Fruit fly (Drosophila melanogaster) whole organism, wandering third instar larva: ENCODE results near the gene primo-1.

Experiments
- Dfd ChIP-seq: fragments of >200 bp; optimal IDR thresholded peaks from 2 replicates; lab custom pipeline; 2017; ENCODE audit warnings: missing biosample characterization, missing genetic modification characterization
- HLH106 ChIP-seq: fragments of 200-800 bp; optimal IDR thresholded peaks from 3 replicates; lab custom pipeline; 2019; ENCODE audit warnings: missing biosample characterization, mild to moderate bottlenecking, missing genetic modification characterization, moderate library complexity
- Hr78 ChIP-seq: fragments of >200 bp; optimal IDR thresholded peaks from 2 replicates; lab custom pipeline; 2017; ENCODE audit warnings: missing biosample characterization, missing genetic modification characterization
- Myc ChIP-seq: fragments of >200 bp; optimal IDR thresholded peaks from 2 replicates; lab custom pipeline; 2017
- N ChIP-seq: fragments of >200 bp; optimal IDR thresholded peaks from 2 replicates; lab custom pipeline; 2018; ENCODE audit warnings: missing biosample characterization, missing external identifiers, missing genetic modification characterization
- OdsH ChIP-seq: fragments of 200-800 bp; sonication (Bioruptor generic); optimal IDR thresholded peaks from 2 replicates; lab custom pipeline; 2016; ENCODE audit warnings: missing biosample characterization, mild to moderate bottlenecking, missing genetic modification characterization
- Rel ChIP-seq, 2 experiments: fragments of 200-800 bp; sonication (Bioruptor generic) in 1 of 2; optimal IDR thresholded peaks; 2 replicates in 1 of 2; 3 replicates in 1 of 2; lab custom pipeline; 2016 to 2019; ENCODE audit warnings: mild to moderate bottlenecking in 2 of 2, missing biosample characterization in 2 of 2, missing genetic modification characterization in 2 of 2, moderate library complexity in 1 of 2
- h ChIP-seq: fragments of 200-800 bp; sonication (Bioruptor generic); optimal IDR thresholded peaks from 3 replicates; lab custom pipeline; 2016; ENCODE audit warnings: missing biosample characterization, mild to moderate bottlenecking, missing genetic modification characterization
- psq ChIP-seq: fragments of 200-800 bp; sonication (Bioruptor generic); optimal IDR thresholded peaks from 3 replicates; lab custom pipeline; 2017; ENCODE audit warnings: missing biosample characterization, mild to moderate bottlenecking, missing genetic modification characterization, moderate library complexity
- rgr ChIP-seq: fragments of 200-800 bp; sonication (Bioruptor generic); optimal IDR thresholded peaks from 3 replicates; lab custom pipeline; 2016; ENCODE audit warnings: missing biosample characterization, mild to moderate bottlenecking, missing genetic modification characterization
- sv ChIP-seq: fragments of 200-800 bp; sonication (Bioruptor generic); optimal IDR thresholded peaks from 3 replicates; lab custom pipeline; 2016; ENCODE audit warnings: missing biosample characterization, missing genetic modification characterization

DNA sequence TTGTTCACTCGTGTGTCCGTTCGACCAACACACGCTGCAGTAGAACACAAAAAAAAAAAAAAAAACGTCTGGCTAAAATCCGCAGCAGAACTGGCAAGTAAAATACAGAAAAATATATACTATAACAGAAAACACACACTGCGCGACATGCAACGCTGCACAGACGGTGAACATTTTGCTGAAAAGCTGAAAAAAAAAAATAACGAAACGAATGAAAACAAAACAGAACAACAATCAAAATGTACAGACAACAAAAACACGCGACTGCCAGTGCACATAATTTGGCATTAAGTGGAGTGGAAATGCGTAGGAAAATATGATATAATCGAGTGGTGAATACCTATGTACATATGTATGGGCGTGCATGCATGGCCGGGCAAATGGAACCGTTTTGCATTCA lies 18.4 kb upstream of the primo-1 start:
- TF ChIP-seq sv (GFP tag; lab: Kevin White, UChicago) = no peak
- TF ChIP-seq HLH106 = no peak
- TF ChIP-seq Myc (lab: Kevin White, UChicago) = no peak
- TF ChIP-seq psq = no peak
- TF ChIP-seq h (GFP tag; lab: Kevin White, UChicago) = no peak
- TF ChIP-seq rgr (GFP tag; lab: Kevin White, UChicago) = no peak
- TF ChIP-seq Hr78 (GFP tag; lab: Kevin White, UChicago) = no peak
- TF ChIP-seq OdsH (GFP tag; lab: Kevin White, UChicago) = no peak
- TF ChIP-seq N (GFP tag; lab: Kevin White, UChicago) = no peak
- no peak for TF ChIP-seq Rel (GFP tag; optimal IDR thresholded peaks at IDR 0.05; lab: Kevin White, UChicago)
- no peak for TF ChIP-seq Rel (tag; optimal IDR thresholded peaks at IDR 0.05; lab: Kevin White, UChicago)
- no peak for TF ChIP-seq Dfd (GFP tag; lab: Kevin White, UChicago)
